Worm (Caenorhabditis elegans): ENCODE data around the gene F41C6.6.

The F41C6.6 gene

DNA sequence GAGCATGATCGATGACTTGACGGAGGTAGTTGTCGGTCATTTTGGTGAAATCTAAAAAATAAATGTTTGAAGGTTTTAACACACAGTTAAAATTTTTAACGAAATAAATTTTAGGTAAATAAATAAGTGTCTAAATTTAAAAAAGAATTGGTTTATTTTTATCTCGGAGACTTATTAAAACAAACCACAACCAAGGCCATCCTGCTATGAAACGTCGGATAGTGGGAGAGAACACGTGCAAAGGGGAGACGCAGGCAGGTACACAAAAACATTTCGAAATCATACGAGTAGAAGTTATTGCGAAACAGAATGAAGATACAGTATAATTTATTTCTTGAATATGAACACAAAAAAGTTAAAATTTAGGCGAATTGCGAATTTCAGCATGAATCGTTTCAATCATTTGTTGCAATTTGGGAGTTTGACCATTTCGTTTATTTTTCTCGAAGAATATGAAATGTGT, 45.6 kb downstream of the F41C6.6 start, which contains the start of gene F41B4.3:
Gene F41B4.3, minus strand, starts transcription at position 51 of the 463 bp plus-strand sequence.
- no peak for TF ChIP-seq nhr-77 (tag; optimal IDR thresholded peaks at IDR 0.05)
- TF ChIP-seq nfya-1 (tag; optimal IDR thresholded peaks at IDR 0.05; ENCODE audit: insufficient read depth), result peak; percentile 31
- TF ChIP-seq ztf-4 (tag; optimal IDR thresholded peaks at IDR 0.05), result no peak
- TF ChIP-seq lin-39 (tag; optimal IDR thresholded peaks at IDR 0.05), result no peak
- TF ChIP-seq nhr-12 (tag; optimal IDR thresholded peaks at IDR 0.05), result no peak
- no peak for TF ChIP-seq elt-2 (tag; optimal IDR thresholded peaks at IDR 0.05)
- no peak for TF ChIP-seq nhr-28 (tag; optimal IDR thresholded peaks at IDR 0.05)
- no peak for TF ChIP-seq mdl-1 (tag; optimal IDR thresholded peaks at IDR 0.05)
- no peak for TF ChIP-seq skn-1 (tag; optimal IDR thresholded peaks at IDR 0.05)
- TF ChIP-seq egl-27 (tag; optimal IDR thresholded peaks at IDR 0.05), result no peak
- no peak for TF ChIP-seq unc-39 (tag; optimal IDR thresholded peaks at IDR 0.05)
- TF ChIP-seq lin-15B (tag; optimal IDR thresholded peaks at IDR 0.05), result no peak
- TF ChIP-seq nhr-23 (tag; optimal IDR thresholded peaks at IDR 0.05), result peak; percentile 30
- no peak for TF ChIP-seq eor-1 (tag; optimal IDR thresholded peaks at IDR 0.05)
- TF ChIP-seq ceh-16 (tag; optimal IDR thresholded peaks at IDR 0.05), result no peak
- TF ChIP-seq nhr-43 (tag; optimal IDR thresholded peaks at IDR 0.05; ENCODE audit: poor library complexity, severe bottlenecking), result no peak
- TF ChIP-seq tbx-2 (tag; optimal IDR thresholded peaks at IDR 0.05), result no peak

DNA sequence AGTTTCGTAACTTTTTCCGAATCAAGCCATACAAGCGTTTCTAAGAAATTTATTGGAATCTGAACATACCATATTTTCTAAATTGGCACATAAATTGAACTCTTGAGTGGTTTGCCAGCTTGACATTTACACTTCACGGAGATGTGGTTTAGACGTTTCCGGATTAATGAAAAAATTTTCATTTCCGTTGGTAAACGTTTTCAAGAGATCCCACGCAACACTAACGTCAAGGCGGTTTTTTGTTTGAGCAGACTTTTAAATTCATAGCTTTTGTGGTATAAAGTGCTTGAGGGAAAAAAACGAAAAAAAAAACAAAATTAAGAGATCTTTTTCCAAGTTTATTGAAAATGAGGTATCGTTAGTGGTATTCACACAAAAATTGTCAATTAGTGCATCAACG, 46.5 kb downstream of the F41C6.6 start, which contains the start of gene F41B4.2:
Gene F41B4.2, minus strand, starts transcription at position 101 of the 400 bp plus-strand sequence.
- TF ChIP-seq fkh-10 (GFP tag; optimal IDR thresholded peaks at IDR 0.05) (no peak), nhr-23 (tag; optimal IDR thresholded peaks at IDR 0.05) (no peak)
